Fruit fly (Drosophila melanogaster) whole organism, embryonic: ENCODE measurements around the gene CtBP.

Experiments
- Aef1 ChIP-seq: fragments of 200-800 bp; sonication (Bioruptor generic); IDR thresholded peaks from 3 replicates; pipeline ENCODE4 v1.3.6; 2022; ENCODE audit warnings: missing biosample characterization, missing genetic modification characterization
- B-H1 ChIP-seq: fragments of 200-800 bp; sonication (Bioruptor generic); IDR thresholded peaks from 3 replicates; pipeline ENCODE4 v1.3.6; 2022; ENCODE audit warnings: missing biosample characterization, missing genetic modification characterization
- BEAF-32 ChIP-seq: fragments of 200-800 bp; sonication (Bioruptor generic); optimal IDR thresholded peaks from 3 replicates; lab custom pipeline; 2017; ENCODE audit warnings: missing biosample characterization, missing genetic modification characterization, mild to moderate bottlenecking, moderate library complexity, missing genetic modification reagents
- C15 ChIP-seq: fragments of 200-800 bp; sonication (Bioruptor generic); IDR thresholded peaks from 3 replicates; pipeline ENCODE4 v1.3.6; 2022; ENCODE audit warnings: missing biosample characterization, missing genetic modification characterization
- CG10543 ChIP-seq: fragments of 200-800 bp; sonication (Bioruptor generic); optimal IDR thresholded peaks from 3 replicates; lab custom pipeline; 2017; ENCODE audit warnings: missing biosample characterization, mild to moderate bottlenecking, missing genetic modification characterization, moderate library complexity
- CG11560 ChIP-seq: fragments of 200-800 bp; sonication (Bioruptor generic); IDR thresholded peaks from 3 replicates; pipeline ENCODE4 v1.3.6; 2022; ENCODE audit warnings: missing biosample characterization, missing genetic modification characterization
- CG14667 ChIP-seq: fragments of 200-800 bp; sonication (Bioruptor generic); IDR thresholded peaks from 2 replicates; pipeline ENCODE4 v1.3.6; 2022; ENCODE audit warnings: missing biosample characterization, missing genetic modification characterization
- CG14860 ChIP-seq: fragments of 200-800 bp; sonication (Bioruptor generic); IDR thresholded peaks from 3 replicates; pipeline ENCODE4 v1.3.6; 2022; ENCODE audit warnings: missing biosample characterization, missing genetic modification characterization; ENCODE audit not compliant: partially characterized antibody
- CG16779 ChIP-seq: fragments of 200-800 bp; sonication (Bioruptor generic); IDR thresholded peaks from 2 replicates; pipeline ENCODE4 v1.3.6; 2022; ENCODE audit warnings: missing biosample characterization, missing genetic modification characterization
- CG16813 ChIP-seq: fragments of 200-800 bp; sonication (Bioruptor generic); IDR thresholded peaks from 3 replicates; pipeline ENCODE4 v1.3.6; 2022; ENCODE audit warnings: missing biosample characterization, missing genetic modification characterization; ENCODE audit not compliant: partially characterized antibody
- CG17186 ChIP-seq: fragments of 200-800 bp; sonication (Bioruptor generic); optimal IDR thresholded peaks from 3 replicates; lab custom pipeline; 2017; ENCODE audit warnings: missing biosample characterization, missing genetic modification reagents, missing genetic modification characterization
- CG17568 ChIP-seq: fragments of 200-800 bp; sonication (Bioruptor generic); optimal IDR thresholded peaks from 2 replicates; lab custom pipeline; 2018; ENCODE audit warnings: missing biosample characterization, mild to moderate bottlenecking, missing genetic modification characterization, moderate library complexity
- CG17829 ChIP-seq: fragments of 200-800 bp; optimal IDR thresholded peaks from 2 replicates; lab custom pipeline; 2019; ENCODE audit warnings: missing biosample characterization, mild to moderate bottlenecking, missing genetic modification characterization, moderate library complexity
- CG2120 ChIP-seq: fragments of 200-800 bp; sonication (Bioruptor generic); optimal IDR thresholded peaks from 3 replicates; lab custom pipeline; 2016; ENCODE audit warnings: missing biosample characterization, missing genetic modification characterization
- CG30431 ChIP-seq: fragments of 200-800 bp; sonication (Bioruptor generic); optimal IDR thresholded peaks from 2 replicates; lab custom pipeline; 2017; ENCODE audit warnings: missing biosample characterization, missing genetic modification characterization
- CG31388 ChIP-seq: fragments of 200-800 bp; sonication (Bioruptor generic); optimal IDR thresholded peaks from 2 replicates; lab custom pipeline; 2016; ENCODE audit warnings: missing biosample characterization, missing genetic modification characterization
- CG4404 ChIP-seq: fragments of 200-800 bp; sonication (Bioruptor generic); IDR thresholded peaks from 2 replicates; pipeline ENCODE4 v1.3.6; 2022; ENCODE audit warnings: missing biosample characterization, missing genetic modification characterization
- CG6791 ChIP-seq: fragments of 200-800 bp; sonication (Bioruptor generic); IDR thresholded peaks from 3 replicates; pipeline ENCODE4 v1.3.6; 2022; ENCODE audit warnings: missing biosample characterization, missing genetic modification characterization; ENCODE audit not compliant: partially characterized antibody
- CG7271 ChIP-seq: fragments of 200-800 bp; sonication (Bioruptor generic); optimal IDR thresholded peaks from 2 replicates; lab custom pipeline; 2018; ENCODE audit warnings: missing biosample characterization, mild to moderate bottlenecking, missing genetic modification characterization, moderate library complexity
- CG7357 ChIP-seq: fragments of 200-800 bp; sonication (Bioruptor generic); IDR thresholded peaks from 3 replicates; pipeline ENCODE4 v1.3.6; 2022; ENCODE audit warnings: missing biosample characterization, missing genetic modification characterization
- CG7745 ChIP-seq: fragments of 200-800 bp; sonication (Bioruptor generic); optimal IDR thresholded peaks from 2 replicates; lab custom pipeline; 2018; ENCODE audit warnings: missing biosample characterization, mild to moderate bottlenecking, missing genetic modification characterization, moderate library complexity
- CG9437 ChIP-seq: fragments of 200-800 bp; sonication (Bioruptor generic); optimal IDR thresholded peaks from 2 replicates; lab custom pipeline; 2018; ENCODE audit warnings: missing biosample characterization, mild to moderate bottlenecking, missing genetic modification characterization
- CoRest ChIP-seq: fragments of 200-800 bp; sonication (Bioruptor generic); optimal IDR thresholded peaks from 3 replicates; lab custom pipeline; 2018; ENCODE audit warnings: missing biosample characterization, mild to moderate bottlenecking, missing genetic modification characterization, moderate library complexity
- Doc3 ChIP-seq: fragments of 200-800 bp; sonication (Bioruptor generic); IDR thresholded peaks from 3 replicates; pipeline ENCODE4 v1.3.6; 2022; ENCODE audit warnings: missing biosample characterization, missing genetic modification characterization; ENCODE audit not compliant: partially characterized antibody
- Lpt ChIP-seq: fragments of >200 bp; optimal IDR thresholded peaks from 2 replicates; lab custom pipeline; 2018; ENCODE audit warnings: missing biosample characterization, missing genetic modification characterization
- MTF-1 ChIP-seq: fragments of 200-800 bp; sonication (Bioruptor generic); optimal IDR thresholded peaks from 2 replicates; lab custom pipeline; 2018; ENCODE audit warnings: missing biosample characterization, mild to moderate bottlenecking, missing genetic modification characterization, borderline replicate concordance
- Max ChIP-seq: fragments of 200-800 bp; sonication (Bioruptor generic); optimal IDR thresholded peaks from 2 replicates; lab custom pipeline; 2016; ENCODE audit warnings: missing biosample characterization, mild to moderate bottlenecking, missing genetic modification characterization
- Opbp ChIP-seq: fragments of 200-800 bp; sonication (Bioruptor generic); IDR thresholded peaks from 3 replicates; pipeline ENCODE4 v1.3.6; 2022; ENCODE audit warnings: missing biosample characterization, missing genetic modification characterization; ENCODE audit not compliant: partially characterized antibody
- Rfx ChIP-seq: fragments of 200-800 bp; sonication (Bioruptor generic); IDR thresholded peaks from 2 replicates; pipeline ENCODE4 v1.3.6; 2022; ENCODE audit warnings: missing biosample characterization, missing genetic modification characterization
- Scr ChIP-seq: fragments of 200-800 bp; sonication (Bioruptor generic); IDR thresholded peaks from 2 replicates; pipeline ENCODE4 v1.3.6; 2022; ENCODE audit warnings: missing biosample characterization, missing genetic modification characterization; ENCODE audit not compliant: partially characterized antibody
- amos ChIP-seq: fragments of 200-800 bp; sonication (Bioruptor generic); IDR thresholded peaks from 2 replicates; pipeline ENCODE4 v1.3.6; 2022; ENCODE audit warnings: missing biosample characterization, missing genetic modification characterization; ENCODE audit not compliant: partially characterized antibody
- cas ChIP-seq: fragments of 200-800 bp; sonication (Bioruptor generic); IDR thresholded peaks from 2 replicates; pipeline ENCODE4 v1.3.6; 2022; ENCODE audit warnings: missing biosample characterization, missing genetic modification characterization
- caup ChIP-seq: fragments of 200-800 bp; sonication (Bioruptor generic); optimal IDR thresholded peaks from 3 replicates; lab custom pipeline; 2017; ENCODE audit warnings: missing biosample characterization, mild to moderate bottlenecking, missing genetic modification characterization, moderate library complexity; ENCODE audit not compliant: severe bottlenecking
- chif ChIP-seq, 2 experiments: fragments of 200-800 bp; sonication (Bioruptor generic); optimal IDR thresholded peaks; 3 replicates each; lab custom pipeline; 2016; ENCODE audit warnings: missing biosample characterization in 2 of 2, missing genetic modification characterization in 2 of 2
- gcm ChIP-seq: fragments of 200-800 bp; sonication (Bioruptor generic); optimal IDR thresholded peaks from 2 replicates; lab custom pipeline; 2019; ENCODE audit warnings: missing biosample characterization, mild to moderate bottlenecking, missing genetic modification characterization, moderate library complexity
- gfzf ChIP-seq: fragments of 200-800 bp; sonication (Bioruptor generic); optimal IDR thresholded peaks from 2 replicates; lab custom pipeline; 2016; ENCODE audit warnings: missing biosample characterization, mild to moderate bottlenecking, missing genetic modification characterization, moderate library complexity
- grau ChIP-seq: fragments of 200-800 bp; optimal IDR thresholded peaks from 3 replicates; lab custom pipeline; 2019; ENCODE audit warnings: missing biosample characterization, mild to moderate bottlenecking, missing genetic modification characterization, moderate library complexity
- gsb ChIP-seq: fragments of 200-800 bp; sonication (Bioruptor generic); IDR thresholded peaks from 2 replicates; pipeline ENCODE4 v1.3.6; 2022; ENCODE audit warnings: missing biosample characterization, missing genetic modification characterization
- knrl ChIP-seq: fragments of 200-800 bp; sonication (Bioruptor generic); IDR thresholded peaks from 3 replicates; pipeline ENCODE4 v1.3.6; 2022; ENCODE audit warnings: missing biosample characterization, missing genetic modification characterization; ENCODE audit not compliant: partially characterized antibody
- otp ChIP-seq: fragments of 200-800 bp; sonication (Bioruptor generic); IDR thresholded peaks from 3 replicates; pipeline ENCODE4, ENCODE4 v1.3.6; 2022; ENCODE audit warnings: missing biosample characterization, missing genetic modification characterization
- p53 ChIP-seq: fragments of 200-800 bp; sonication (Bioruptor generic); optimal IDR thresholded peaks from 2 replicates; lab custom pipeline; 2016; ENCODE audit warnings: missing biosample characterization, missing genetic modification characterization
- phol ChIP-seq: fragments of 200-800 bp; sonication (Bioruptor generic); optimal IDR thresholded peaks from 3 replicates; lab custom pipeline; 2018; ENCODE audit warnings: missing biosample characterization, mild to moderate bottlenecking, missing genetic modification characterization, moderate library complexity
- slou ChIP-seq: fragments of 200-800 bp; sonication (Bioruptor generic); optimal IDR thresholded peaks from 3 replicates; lab custom pipeline; 2016; ENCODE audit warnings: missing biosample characterization, missing genetic modification characterization
- slp2 ChIP-seq: fragments of 200-800 bp; sonication (Bioruptor generic); optimal IDR thresholded peaks from 2 replicates; lab custom pipeline; 2016; ENCODE audit warnings: missing biosample characterization, missing genetic modification characterization
- sug ChIP-seq: fragments of 200-800 bp; optimal IDR thresholded peaks from 2 replicates; lab custom pipeline; 2019; ENCODE audit warnings: missing biosample characterization, mild to moderate bottlenecking, missing genetic modification characterization, moderate library complexity
- tgo ChIP-seq: fragments of 200-800 bp; sonication (Bioruptor generic); IDR thresholded peaks from 3 replicates; pipeline ENCODE4 v1.3.6; 2022; ENCODE audit warnings: missing biosample characterization, missing genetic modification characterization
- unpg ChIP-seq: fragments of 200-800 bp; sonication (Bioruptor generic); optimal IDR thresholded peaks from 3 replicates; lab custom pipeline; 2018; ENCODE audit warnings: missing biosample characterization, mild to moderate bottlenecking, missing genetic modification characterization, moderate library complexity
- wdn ChIP-seq: fragments of 200-800 bp; sonication (Bioruptor generic); IDR thresholded peaks from 2 replicates; pipeline ENCODE4 v1.3.6; 2022; ENCODE audit warnings: missing biosample characterization, missing genetic modification characterization

The CtBP gene

DNA sequence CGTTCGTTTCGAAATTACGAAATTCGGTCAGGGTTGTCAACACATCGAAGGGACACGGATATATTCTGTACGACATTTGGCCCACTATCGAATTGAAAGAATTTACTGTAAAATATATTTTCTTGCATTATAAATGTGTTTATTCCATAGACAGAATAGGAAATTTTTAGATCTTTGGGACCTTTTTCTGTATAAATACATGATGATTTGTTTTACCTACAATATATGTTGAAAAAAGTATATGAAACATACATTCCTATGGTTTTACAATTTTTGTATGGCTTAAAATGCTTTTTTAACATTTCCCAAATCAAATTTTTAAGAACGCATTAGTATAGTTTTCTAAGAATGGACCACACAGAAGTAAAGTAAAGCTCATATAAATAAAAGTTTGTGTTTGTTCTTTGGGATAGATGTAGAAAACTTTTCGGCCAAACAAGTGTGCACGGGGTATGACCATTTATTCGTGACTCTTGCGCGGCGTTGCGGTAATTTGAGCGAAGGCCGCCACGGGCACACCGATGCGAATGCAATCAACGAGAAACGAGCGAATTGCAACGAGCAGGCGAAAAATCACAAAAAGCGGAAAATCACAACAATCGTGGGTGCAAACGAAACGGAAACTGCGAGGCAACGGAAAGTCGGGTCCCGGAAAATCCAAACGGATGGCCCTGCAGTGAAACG, 13.8 kb upstream of the CtBP start, which contains the start of the genes CG17327, CG44194 and CG7518:
TSS of gene CG17327 (minus strand) at position 177 of the 684 bp plus-strand sequence.
TSS of gene CG44194 (minus strand) at position 177 of the 684 bp plus-strand sequence.
TSS of gene CG7518 (plus strand) at position 540 of the 684 bp plus-strand sequence.
- TF ChIP-seq CG6791, result peak; percentile 42; the same call in 1 of the 3 replicates
- TF ChIP-seq tgo, result no peak
- peak; percentile 47; the same call in 1 of the 3 replicates for TF ChIP-seq Opbp (GFP tag; lab: Robert Waterston, UW)
- no peak for TF ChIP-seq CG31388 (GFP tag; lab: Kevin White, UChicago)
- TF ChIP-seq cas, result no peak
- no peak for TF ChIP-seq CG10543 (GFP tag; lab: Kevin White, UChicago)
- TF ChIP-seq Doc3 (GFP tag; lab: Robert Waterston, UW), result no peak; the same call in 2 of the 3 replicates
- no peak for TF ChIP-seq caup
- TF ChIP-seq CG14860 (GFP tag; lab: Robert Waterston, UW), result 0 out of 3 replicates have a peak, but pooled peaks have one; percentile 13
- no peak for TF ChIP-seq otp (GFP tag; lab: Robert Waterston, UW)
- TF ChIP-seq slp2 (GFP tag; lab: Kevin White, UChicago), result no peak
- no peak for TF ChIP-seq slou (GFP tag; lab: Kevin White, UChicago)
- no peak for TF ChIP-seq CG7745 (tag; lab: Kevin White, UChicago)
- no peak for TF ChIP-seq sug
- TF ChIP-seq Lpt (GFP tag; lab: Kevin White, UChicago), result no peak
- TF ChIP-seq CG2120 (GFP tag; lab: Kevin White, UChicago), result peak; percentile 42
- peak; percentile 51 for TF ChIP-seq amos
- TF ChIP-seq CG16779 (GFP tag; lab: Robert Waterston, UW), result no peak
- peak; percentile 47; the same call in 2 of the 3 replicates for TF ChIP-seq knrl
- no peak for TF ChIP-seq Aef1 (GFP tag; lab: Robert Waterston, UW)
- peak; percentile 77 for TF ChIP-seq BEAF-32 (GFP tag; lab: Kevin White, UChicago)
- TF ChIP-seq p53 (GFP tag; lab: Kevin White, UChicago), result no peak
- peak; percentile 56 for TF ChIP-seq phol (tag; lab: Kevin White, UChicago)
- TF ChIP-seq C15 (GFP tag; lab: Robert Waterston, UW), result no peak
- peak; percentile 35 for TF ChIP-seq grau (tag; lab: Kevin White, UChicago)
- TF ChIP-seq CG17568 (GFP tag; lab: Kevin White, UChicago), result no peak
- TF ChIP-seq CG7357 (GFP tag; lab: Robert Waterston, UW), result peak; percentile 88
- TF ChIP-seq CG17186 (GFP tag; lab: Kevin White, UChicago), result peak; percentile 88
- TF ChIP-seq gsb (GFP tag; lab: Robert Waterston, UW), result no peak
- no peak for TF ChIP-seq MTF-1 (GFP tag; lab: Kevin White, UChicago)
- no peak for TF ChIP-seq Max (GFP tag; lab: Kevin White, UChicago)
- no peak for TF ChIP-seq CG7271 (tag; lab: Kevin White, UChicago)
- TF ChIP-seq gcm (GFP tag; lab: Kevin White, UChicago), result no peak
- TF ChIP-seq CG4404 (GFP tag; lab: Robert Waterston, UW), result no peak
- peak; percentile 29; the same call in 1 of the 2 replicates for TF ChIP-seq Rfx (GFP tag; lab: Robert Waterston, UW)
- no peak for TF ChIP-seq B-H1 (GFP tag; lab: Robert Waterston, UW)
- peak; percentile 21 for TF ChIP-seq CG9437
- no peak for TF ChIP-seq CG14667
- no peak for TF ChIP-seq CG11560 (tag; lab: Robert Waterston, UW)
- peak; percentile 93 for TF ChIP-seq gfzf
- no peak for TF ChIP-seq unpg (GFP tag; lab: Kevin White, UChicago)
- TF ChIP-seq CoRest (tag; lab: Kevin White, UChicago), result no peak
- TF ChIP-seq Scr (GFP tag; lab: Robert Waterston, UW), result peak; percentile 52
- peak; percentile 47 for TF ChIP-seq CG17829 (tag; lab: Kevin White, UChicago)
- TF ChIP-seq chif (GFP tag; optimal IDR thresholded peaks at IDR 0.05; lab: Kevin White, UChicago), result peak in 1 of 2 experiments; percentile 7
- TF ChIP-seq wdn (GFP tag; lab: Robert Waterston, UW), result no peak
- TF ChIP-seq CG16813 (GFP tag; lab: Robert Waterston, UW), result peak; percentile 33; the same call in 1 of the 3 replicates
- TF ChIP-seq CG30431 (GFP tag; lab: Kevin White, UChicago), result no peak
